Worm (Caenorhabditis elegans): Measurements from ENCODE around the gene T12E12.6.

DNA sequence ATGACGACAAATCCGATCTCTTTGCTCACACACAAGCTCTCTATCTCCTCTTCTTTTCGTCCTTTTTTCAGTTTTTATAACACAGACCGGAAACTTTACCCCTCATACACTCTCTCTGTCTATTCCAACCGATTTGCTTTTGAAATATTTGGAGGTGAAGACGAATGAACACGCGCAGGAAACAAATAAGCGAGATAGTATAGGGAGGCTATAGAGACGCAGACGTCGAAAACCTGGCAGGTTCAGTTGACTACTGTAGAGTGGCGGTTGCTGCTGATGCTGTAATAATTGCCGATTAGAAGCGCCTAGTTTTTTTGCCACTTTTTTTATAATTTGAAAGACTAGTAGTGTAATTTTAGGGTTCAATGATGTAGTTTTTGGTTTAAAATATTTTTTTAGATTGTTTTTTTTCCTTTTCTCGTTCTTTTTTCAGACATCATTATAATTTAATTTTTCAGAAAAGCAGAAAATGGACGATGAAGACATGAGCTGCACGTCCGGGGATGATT, 23.2 kb downstream of the T12E12.6 start, which contains the start of gene ari-2:
- no peak for TF ChIP-seq ama-1 (optimal IDR thresholded peaks at IDR 0.05)
- TF ChIP-seq tbx-37 (GFP tag; conservative IDR thresholded peaks at IDR 0.05), result no peak
- TF ChIP-seq flt-1 (GFP tag; IDR thresholded peaks at IDR 0.05), result no peak
- TF ChIP-seq ceh-36 (tag; optimal IDR thresholded peaks at IDR 0.05), result no peak
- no peak for TF ChIP-seq pes-1 (GFP tag; IDR thresholded peaks at IDR 0.05)
- no peak for TF ChIP-seq F13C5.2 (tag; optimal IDR thresholded peaks at IDR 0.05)
- no peak for TF ChIP-seq scrt-1 (GFP tag; IDR thresholded peaks at IDR 0.05)

All from whole organism, early embryonic.